Worm (Caenorhabditis elegans) whole organism, late embryonic: ENCODE measurements around the gene ttr-3.

Experiments
- C08G9.2 ChIP-seq: sonication (generic microtip); optimal IDR thresholded peaks from 2 replicates; lab custom pipeline; 2016; ENCODE audit warnings: mild to moderate bottlenecking, missing genetic modification characterization, moderate library complexity, missing compliant biosample characterization
- K02D7.2 ChIP-seq: sonication (generic microtip); optimal IDR thresholded peaks from 2 replicates; lab custom pipeline; 2017; ENCODE audit warnings: mild to moderate bottlenecking, missing genetic modification characterization, missing compliant biosample characterization
- K09A11.1 ChIP-seq: sonication (generic microtip); optimal IDR thresholded peaks from 2 replicates; lab custom pipeline; 2017; ENCODE audit warnings: antibody characterized with exemption, mild to moderate bottlenecking, missing genetic modification characterization, missing compliant biosample characterization; ENCODE audit not compliant: insufficient read depth
- T23F11.4 ChIP-seq: fragments of 200-800 bp; sonication (Bioruptor generic); optimal IDR thresholded peaks from 2 replicates; lab custom pipeline; 2018; ENCODE audit warnings: mild to moderate bottlenecking, missing genetic modification characterization, missing compliant biosample characterization
- Y22D7AL.16 ChIP-seq: sonication (generic microtip); optimal IDR thresholded peaks from 2 replicates; lab custom pipeline; 2016; ENCODE audit warnings: missing genetic modification characterization, missing compliant biosample characterization
- ceh-2 ChIP-seq: sonication (generic microtip); optimal IDR thresholded peaks from 2 replicates; lab custom pipeline; 2016; ENCODE audit warnings: missing genotype, missing genetic modification characterization, missing compliant biosample characterization
- ceh-24 ChIP-seq: sonication (generic microtip); optimal IDR thresholded peaks from 2 replicates; lab custom pipeline; 2016; ENCODE audit warnings: mild to moderate bottlenecking, missing genetic modification characterization, missing compliant biosample characterization
- ceh-31 ChIP-seq: sonication (generic microtip); optimal IDR thresholded peaks from 2 replicates; lab custom pipeline; 2016; ENCODE audit warnings: missing genetic modification characterization, missing compliant biosample characterization
- ceh-34 ChIP-seq: sonication (generic microtip); optimal IDR thresholded peaks from 2 replicates; lab custom pipeline; 2016; ENCODE audit warnings: mild to moderate bottlenecking, missing genetic modification characterization, missing compliant biosample characterization
- ceh-45 ChIP-seq: fragments of 200-800 bp; sonication (Bioruptor generic); IDR thresholded peaks from 2 replicates; pipeline ENCODE4 v1.3.6; 2022; ENCODE audit warnings: missing genetic modification reagents, missing genetic modification characterization, missing compliant biosample characterization
- ceh-48 ChIP-seq: sonication (generic microtip); optimal IDR thresholded peaks from 2 replicates; lab custom pipeline; 2016; ENCODE audit warnings: missing genetic modification characterization, inconsistent platforms, missing compliant biosample characterization
- ceh-6 ChIP-seq: fragments of 200-800 bp; sonication (Bioruptor generic); optimal IDR thresholded peaks from 2 replicates; lab custom pipeline; 2018; ENCODE audit warnings: mild to moderate bottlenecking, missing genetic modification characterization, missing compliant biosample characterization
- ceh-9 ChIP-seq: sonication (generic microtip); optimal IDR thresholded peaks from 2 replicates; lab custom pipeline; 2016; ENCODE audit warnings: mild to moderate bottlenecking, missing genetic modification characterization, inconsistent platforms, missing compliant biosample characterization
- che-1 ChIP-seq: sonication (generic microtip); optimal IDR thresholded peaks from 2 replicates; lab custom pipeline; 2016; ENCODE audit warnings: mild to moderate bottlenecking, missing genetic modification characterization, missing compliant biosample characterization
- dve-1 ChIP-seq: sonication (generic microtip); optimal IDR thresholded peaks from 2 replicates; lab custom pipeline; 2017; ENCODE audit warnings: antibody characterized with exemption, mild to moderate bottlenecking, missing genetic modification characterization, missing compliant biosample characterization
- elt-2 ChIP-seq: sonication (generic microtip); optimal IDR thresholded peaks from 2 replicates; lab custom pipeline; 2016; ENCODE audit warnings: missing genetic modification reagents, missing genetic modification characterization, missing compliant biosample characterization
- elt-4 ChIP-seq: sonication (generic microtip); optimal IDR thresholded peaks from 2 replicates; lab custom pipeline; 2016; ENCODE audit warnings: missing genetic modification characterization, missing compliant biosample characterization
- ets-4 ChIP-seq: sonication (generic microtip); optimal IDR thresholded peaks from 2 replicates; lab custom pipeline; 2016; ENCODE audit warnings: missing genetic modification characterization, missing compliant biosample characterization
- eyg-1 ChIP-seq: sonication (generic microtip); optimal IDR thresholded peaks from 2 replicates; lab custom pipeline; 2016; ENCODE audit warnings: missing genotype, missing genetic modification characterization, missing compliant biosample characterization
- fax-1 ChIP-seq: sonication (generic microtip); optimal IDR thresholded peaks from 2 replicates; lab custom pipeline; 2016; ENCODE audit warnings: missing genotype, missing genetic modification characterization, missing compliant biosample characterization
- fkh-10 ChIP-seq: fragments of 150-350 bp; optimal IDR thresholded peaks from 2 replicates; lab custom pipeline; 2014; ENCODE audit warnings: missing biosample characterization, missing genetic modification reagents, missing genetic modification characterization
- fkh-6 ChIP-seq: sonication (generic microtip); optimal IDR thresholded peaks from 2 replicates; lab custom pipeline; 2016; ENCODE audit warnings: missing genetic modification characterization, missing compliant biosample characterization
- gmeb-2 ChIP-seq: sonication (generic microtip); optimal IDR thresholded peaks from 2 replicates; lab custom pipeline; 2016; ENCODE audit warnings: missing genetic modification characterization, inconsistent platforms, missing compliant biosample characterization
- hlh-15 ChIP-seq: sonication (generic microtip); optimal IDR thresholded peaks from 2 replicates; lab custom pipeline; 2016; ENCODE audit warnings: missing genetic modification characterization, missing compliant biosample characterization
- hlh-30 ChIP-seq: sonication (generic microtip); optimal IDR thresholded peaks from 2 replicates; lab custom pipeline; 2017; ENCODE audit warnings: antibody characterized with exemption, missing genetic modification characterization, missing compliant biosample characterization; ENCODE audit not compliant: insufficient read depth
- hlh-6 ChIP-seq: sonication (generic microtip); optimal IDR thresholded peaks from 2 replicates; lab custom pipeline; 2016; ENCODE audit warnings: missing genotype, missing genetic modification characterization, missing compliant biosample characterization
- hlh-8 ChIP-seq: sonication (generic microtip); optimal IDR thresholded peaks from 2 replicates; lab custom pipeline; 2016; ENCODE audit warnings: missing genotype, missing genetic modification characterization, missing compliant biosample characterization
- lim-6 ChIP-seq: sonication (generic microtip); optimal IDR thresholded peaks from 2 replicates; lab custom pipeline; 2016; ENCODE audit warnings: missing genetic modification characterization, missing compliant biosample characterization
- lin-11 ChIP-seq: fragments of 200-800 bp; sonication (Bioruptor generic); optimal IDR thresholded peaks from 2 replicates; lab custom pipeline; 2018; ENCODE audit warnings: mild to moderate bottlenecking, missing genetic modification characterization, missing compliant biosample characterization
- mec-3 ChIP-seq: sonication (generic microtip); optimal IDR thresholded peaks from 2 replicates; lab custom pipeline; 2016; ENCODE audit warnings: borderline replicate concordance, missing genetic modification characterization, missing compliant biosample characterization
- nfya-1 ChIP-seq: sonication (generic microtip); optimal IDR thresholded peaks from 2 replicates; lab custom pipeline; 2017; ENCODE audit warnings: missing genetic modification characterization, mild to moderate bottlenecking, missing compliant biosample characterization, antibody characterized with exemption, moderate library complexity
- nhr-11 ChIP-seq: fragments of 150-350 bp; optimal IDR thresholded peaks from 2 replicates; lab custom pipeline; 2014; ENCODE audit warnings: missing biosample characterization, missing genetic modification characterization
- nhr-232 ChIP-seq: sonication (generic microtip); optimal IDR thresholded peaks from 2 replicates; lab custom pipeline; 2016; ENCODE audit warnings: missing genetic modification characterization, missing compliant biosample characterization
- npax-4 ChIP-seq: sonication (generic microtip); optimal IDR thresholded peaks from 2 replicates; lab custom pipeline; 2016; ENCODE audit warnings: missing genetic modification characterization, missing compliant biosample characterization
- odd-2 ChIP-seq: sonication (generic microtip); optimal IDR thresholded peaks from 2 replicates; lab custom pipeline; 2017; ENCODE audit warnings: antibody characterized with exemption, mild to moderate bottlenecking, missing genetic modification characterization, missing compliant biosample characterization
- pag-3 ChIP-seq: sonication (generic microtip); optimal IDR thresholded peaks from 2 replicates; lab custom pipeline; 2016; ENCODE audit warnings: missing compliant biosample characterization, missing genetic modification characterization, borderline replicate concordance
- pax-1 ChIP-seq: fragments of 150-350 bp; optimal IDR thresholded peaks from 2 replicates; lab custom pipeline; 2014; ENCODE audit warnings: missing biosample characterization, missing genetic modification characterization
- pha-2 ChIP-seq: sonication (generic microtip); optimal IDR thresholded peaks from 2 replicates; lab custom pipeline; 2017; ENCODE audit warnings: mild to moderate bottlenecking, missing genetic modification characterization, missing compliant biosample characterization
- pqm-1 ChIP-seq: sonication (generic microtip); optimal IDR thresholded peaks from 2 replicates; lab custom pipeline; 2016; ENCODE audit warnings: missing genetic modification characterization, missing compliant biosample characterization
- ref-2 ChIP-seq: sonication (generic microtip); optimal IDR thresholded peaks from 2 replicates; lab custom pipeline; 2016; ENCODE audit warnings: missing genetic modification characterization, missing compliant biosample characterization
- sox-2 ChIP-seq: fragments of 200-800 bp; sonication (Bioruptor generic); IDR thresholded peaks from 2 replicates; pipeline ENCODE4 v1.3.6; 2022; ENCODE audit warnings: missing genetic modification reagents, missing genetic modification characterization, missing compliant biosample characterization
- syd-9 ChIP-seq: sonication (generic microtip); optimal IDR thresholded peaks from 2 replicates; lab custom pipeline; 2016; ENCODE audit warnings: mild to moderate bottlenecking, missing genetic modification characterization, moderate library complexity, missing compliant biosample characterization
- tbx-2 ChIP-seq: sonication (generic microtip); optimal IDR thresholded peaks from 2 replicates; lab custom pipeline; 2016; ENCODE audit warnings: missing genetic modification characterization, missing compliant biosample characterization
- tbx-7 ChIP-seq: sonication (generic microtip); optimal IDR thresholded peaks from 2 replicates; lab custom pipeline; 2016; ENCODE audit warnings: missing genotype, missing genetic modification characterization, missing compliant biosample characterization
- ttx-3 ChIP-seq: sonication (generic microtip); optimal IDR thresholded peaks from 2 replicates; lab custom pipeline; 2016; ENCODE audit warnings: missing genetic modification reagents, missing genetic modification characterization, missing compliant biosample characterization
- unc-3 ChIP-seq, 2 experiments: fragments of 200-800 bp in 1 of 2; sonication (Bioruptor generic) in 1 of 2; sonication (generic microtip) in 1 of 2; conservative IDR thresholded peaks in 1 of 2; optimal IDR thresholded peaks in 1 of 2; 2 replicates each; pipeline versions ENCODE4 v1.3.6 to Lab custom; 2016 to 2022; ENCODE audit warnings: missing compliant biosample characterization in 2 of 2, missing genetic modification characterization in 2 of 2, missing genetic modification reagents in 1 of 2
- unc-55 ChIP-seq: sonication (generic microtip); optimal IDR thresholded peaks from 2 replicates; lab custom pipeline; 2017; ENCODE audit warnings: missing biosample characterization, missing genetic modification reagents, missing genetic modification characterization
- unc-86 ChIP-seq: sonication (generic microtip); optimal IDR thresholded peaks from 2 replicates; lab custom pipeline; 2016; ENCODE audit warnings: missing genetic modification characterization, missing compliant biosample characterization

The ttr-3 gene

DNA sequence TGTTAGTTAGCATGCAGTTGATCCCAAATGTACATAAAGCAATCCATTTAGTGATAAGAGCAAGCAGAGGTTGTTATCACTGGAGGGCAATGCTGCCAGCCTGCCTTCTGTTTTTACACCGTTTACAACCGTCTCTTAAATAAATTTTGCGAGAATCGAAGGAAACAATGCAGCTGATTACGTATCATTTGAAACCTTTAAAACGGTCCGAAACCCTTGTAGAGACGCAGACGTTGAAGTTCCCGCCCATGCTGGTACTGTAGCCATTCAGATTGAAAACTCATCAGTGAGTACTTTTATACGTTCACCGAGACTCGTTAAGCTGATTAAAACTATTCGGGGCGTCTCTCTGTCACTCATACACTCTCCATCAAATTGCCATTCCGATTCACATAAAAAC is 3.9 kb upstream of the ttr-3 start:
- TF ChIP-seq pqm-1 (tag; lab: Kevin White, UChicago) (peak; percentile 65), ref-2 (no peak), tbx-2 (tag; lab: Kevin White, UChicago) (no peak), pha-2 (tag; lab: Kevin White, UChicago) (no peak), hlh-30 (tag; lab: Kevin White, UChicago) (no peak), tbx-7 (tag; lab: Kevin White, UChicago) (no peak), odd-2 (tag; lab: Kevin White, UChicago) (no peak), K09A11.1 (tag; lab: Kevin White, UChicago) (no peak), elt-2 (tag; lab: Kevin White, UChicago) (peak; percentile 86), ceh-34 (tag; lab: Kevin White, UChicago) (no peak), fkh-10 (GFP tag; lab: Kevin White, UChicago) (no peak), mec-3 (no peak), nhr-11 (no peak)
- TF ChIP-seq, all 69 proteins: peak for 2

DNA sequence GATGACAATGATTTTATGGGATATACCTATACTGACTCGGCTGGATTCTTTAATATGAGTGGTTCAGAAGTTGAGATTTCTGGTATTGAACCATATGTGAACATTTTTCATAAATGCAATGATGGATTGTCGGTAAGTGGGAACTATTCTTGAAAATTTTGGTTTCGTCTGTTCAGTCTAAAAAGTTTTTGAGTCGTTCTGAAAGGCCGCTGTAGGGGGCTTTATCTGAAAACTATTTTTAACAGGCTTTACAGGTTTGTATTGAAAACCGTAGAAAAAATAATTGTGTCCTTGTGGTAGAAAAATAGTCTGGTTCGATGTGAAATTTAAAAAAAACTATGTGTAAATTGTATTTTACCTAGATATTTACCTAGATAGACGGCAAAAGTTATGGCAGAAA is 3.0 kb upstream of the ttr-3 start:
- TF ChIP-seq ceh-34 (tag; lab: Kevin White, UChicago) (no peak), K02D7.2 (tag; lab: Kevin White, UChicago) (no peak), C08G9.2 (tag; lab: Kevin White, UChicago) (no peak), ceh-45 (GFP tag; lab: Robert Waterston, UW) (no peak), hlh-6 (tag; lab: Kevin White, UChicago) (no peak), K09A11.1 (tag; lab: Kevin White, UChicago) (no peak), unc-55 (GFP tag; lab: Kevin White, UChicago) (no peak), npax-4 (tag; lab: Kevin White, UChicago) (no peak), fkh-10 (GFP tag; lab: Kevin White, UChicago) (no peak), T23F11.4 (no peak), ceh-6 (no peak), elt-2 (tag; lab: Kevin White, UChicago) (no peak), hlh-15 (no peak), ceh-2 (tag; lab: Kevin White, UChicago) (no peak), ceh-48 (tag; lab: Kevin White, UChicago) (no peak), fkh-6 (tag; lab: Kevin White, UChicago) (no peak), ceh-9 (no peak), nhr-11 (no peak), sox-2 (GFP tag; lab: Robert Waterston, UW) (no peak)

ce11 chrIII:9928777-9929176 is 2.2 kb upstream of the ttr-3 start, which contains the start of gene ttr-1:
Gene ttr-1, plus strand, starts transcription at chrIII:9929077.
- TF ChIP-seq pqm-1 (tag; lab: Kevin White, UChicago) = no peak
- TF ChIP-seq gmeb-2 (tag; lab: Kevin White, UChicago) = no peak
- no peak for TF ChIP-seq C08G9.2 (tag; lab: Kevin White, UChicago)
- TF ChIP-seq che-1 (tag; lab: Kevin White, UChicago) = no peak
- no peak for TF ChIP-seq lim-6 (tag; lab: Kevin White, UChicago)
- no peak for TF ChIP-seq ceh-31
- TF ChIP-seq ceh-45 (GFP tag; lab: Robert Waterston, UW) = no peak
- no peak for TF ChIP-seq syd-9 (tag; lab: Kevin White, UChicago)
- TF ChIP-seq lin-11 = no peak
- TF ChIP-seq mec-3 = no peak
- TF ChIP-seq ets-4 (tag; lab: Kevin White, UChicago) = no peak
- TF ChIP-seq eyg-1 (tag; lab: Kevin White, UChicago) = no peak
- TF ChIP-seq tbx-2 (tag; lab: Kevin White, UChicago) = no peak
- no peak for TF ChIP-seq pag-3 (tag; lab: Kevin White, UChicago)

DNA sequence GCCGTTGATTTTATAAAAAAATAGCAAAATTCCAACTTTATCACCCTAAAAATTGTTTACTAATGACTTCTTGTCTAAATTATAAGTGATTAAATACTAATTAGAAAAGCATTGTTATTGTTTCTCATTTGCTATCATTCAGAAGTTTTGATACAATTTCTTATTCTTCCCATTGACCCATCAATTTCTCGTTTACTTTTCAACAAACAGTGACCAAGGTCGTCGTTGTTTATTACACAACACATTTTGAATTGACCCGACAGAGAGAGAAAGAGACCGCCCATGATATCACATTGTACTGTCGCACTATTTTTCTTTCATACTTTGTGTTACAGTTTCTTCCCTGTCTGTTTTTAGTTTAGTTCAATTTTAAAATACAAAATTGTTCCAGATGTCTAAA is 828 bp upstream of the ttr-3 start, which contains the start of gene ttr-2:
ttr-2 (plus strand) TSS at position 392 of the 400 bp plus-strand sequence.
- TF ChIP-seq ttx-3 (tag; lab: Kevin White, UChicago) = no peak
- TF ChIP-seq unc-3 (GFP tag; conservative IDR thresholded peaks at IDR 0.05; lab: Robert Waterston, UW) = no peak
- no peak for TF ChIP-seq unc-3 (tag; optimal IDR thresholded peaks at IDR 0.05; lab: Kevin White, UChicago)
- no peak for TF ChIP-seq unc-86
- TF ChIP-seq pax-1 (tag; lab: Kevin White, UChicago) = no peak
- no peak for TF ChIP-seq elt-4 (tag; lab: Kevin White, UChicago)
- no peak for TF ChIP-seq Y22D7AL.16 (tag; lab: Kevin White, UChicago)
- TF ChIP-seq hlh-8 (tag; lab: Kevin White, UChicago) = no peak
- no peak for TF ChIP-seq nhr-232 (tag; lab: Kevin White, UChicago)
- TF ChIP-seq fax-1 (tag; lab: Kevin White, UChicago) = no peak
- TF ChIP-seq hlh-6 (tag; lab: Kevin White, UChicago) = no peak
- no peak for TF ChIP-seq ceh-24 (tag; lab: Kevin White, UChicago)
- no peak for TF ChIP-seq nfya-1
- no peak for TF ChIP-seq dve-1 (tag; lab: Kevin White, UChicago)
- TF ChIP-seq pqm-1 (tag; lab: Kevin White, UChicago) = no peak
- TF ChIP-seq, all 69 proteins: peak for 0
